Worm (Caenorhabditis elegans) whole organism, L1 larva: ENCODE data around the gene C07A9.10.

Source experiments
- C16A3.4 ChIP-seq: fragments of 150-350 bp; optimal IDR thresholded peaks from 2 replicates; lab custom pipeline; 2014; ENCODE audit warnings: missing biosample characterization, missing genetic modification characterization
- F16B12.6 ChIP-seq: fragments of 150-350 bp; optimal IDR thresholded peaks from 2 replicates; lab custom pipeline; 2014; ENCODE audit warnings: missing biosample characterization, missing genetic modification characterization
- alr-1 ChIP-seq: fragments of 200-800 bp; sonication (Bioruptor generic); optimal IDR thresholded peaks from 2 replicates; lab custom pipeline; 2018; ENCODE audit warnings: borderline replicate concordance, mild to moderate bottlenecking, missing genetic modification characterization, missing compliant biosample characterization
- aly-2 ChIP-seq: fragments of 150-350 bp; optimal IDR thresholded peaks from 2 replicates; lab custom pipeline; 2014; ENCODE audit warnings: missing biosample characterization, missing genetic modification characterization
- ama-1 ChIP-seq: fragments of 150-350 bp; optimal IDR thresholded peaks from 2 replicates; lab custom pipeline; 2014
- blmp-1 ChIP-seq: fragments of 150-350 bp; optimal IDR thresholded peaks from 2 replicates; lab custom pipeline; 2014; ENCODE audit warnings: missing biosample characterization, missing genetic modification characterization
- ceh-8 ChIP-seq: fragments of 200-800 bp; sonication (Bioruptor generic); optimal IDR thresholded peaks from 2 replicates; lab custom pipeline; 2018; ENCODE audit warnings: mild to moderate bottlenecking, missing genetic modification characterization, moderate library complexity, missing compliant biosample characterization
- ceh-82 ChIP-seq, 3 experiments: fragments of 150-350 bp in 1 of 3; sonication (generic microtip) in 2 of 3; optimal IDR thresholded peaks; 2 replicates each; lab custom pipeline; 2014 to 2017; ENCODE audit warnings: missing biosample characterization in 3 of 3, missing genetic modification characterization in 3 of 3
- ceh-88 ChIP-seq: fragments of 200-800 bp; sonication (Bioruptor generic); IDR thresholded peaks from 2 replicates; pipeline ENCODE4 v1.3.6; 2022; ENCODE audit warnings: missing genetic modification characterization, missing compliant biosample characterization
- ceh-90 ChIP-seq: sonication (generic microtip); optimal IDR thresholded peaks from 2 replicates; lab custom pipeline; 2016; ENCODE audit warnings: missing genetic modification characterization, missing compliant biosample characterization
- dpl-1 ChIP-seq, 3 experiments: fragments of 150-350 bp in 2 of 3; sonication (generic microtip) in 1 of 3; optimal IDR thresholded peaks; 2 replicates each; lab custom pipeline; 2014 to 2017; ENCODE audit warnings: missing biosample characterization in 3 of 3, missing genetic modification characterization in 3 of 3, missing genetic modification reagents in 3 of 3
- dsc-1 ChIP-seq: sonication (generic microtip); optimal IDR thresholded peaks from 2 replicates; lab custom pipeline; 2016; ENCODE audit warnings: mild to moderate bottlenecking, missing genetic modification characterization, missing compliant biosample characterization
- efl-1 ChIP-seq, 4 experiments: fragments of 150-350 bp; optimal IDR thresholded peaks in 3 of 4; peaks in 1 of 4; 1 replicate in 1 of 4; 2 replicates in 3 of 4; lab custom pipeline; 2014; ENCODE audit warnings: missing biosample characterization in 2 of 4, missing genetic modification characterization in 2 of 4, missing genetic modification reagents in 2 of 4
- elt-2 ChIP-seq: sonication (generic microtip); optimal IDR thresholded peaks from 2 replicates; lab custom pipeline; 2016; ENCODE audit warnings: missing genetic modification characterization, mild to moderate bottlenecking, inconsistent platforms, missing compliant biosample characterization, missing genetic modification reagents
- ets-5 ChIP-seq: fragments of 200-800 bp; sonication (Bioruptor generic); IDR thresholded peaks from 2 replicates; pipeline ENCODE4 v1.3.6; 2022; ENCODE audit warnings: missing genetic modification characterization, missing compliant biosample characterization
- fkh-10 ChIP-seq: sonication (generic microtip); optimal IDR thresholded peaks from 2 replicates; lab custom pipeline; 2017; ENCODE audit warnings: missing biosample characterization, missing genetic modification reagents, missing genetic modification characterization
- fkh-4 ChIP-seq: sonication (generic microtip); optimal IDR thresholded peaks from 2 replicates; lab custom pipeline; 2016; ENCODE audit warnings: missing compliant biosample characterization, missing genetic modification characterization, borderline replicate concordance
- fkh-8 ChIP-seq: sonication (generic microtip); optimal IDR thresholded peaks from 2 replicates; lab custom pipeline; 2016; ENCODE audit warnings: mild to moderate bottlenecking, missing genetic modification characterization, missing compliant biosample characterization
- fos-1 ChIP-seq: fragments of 150-350 bp; optimal IDR thresholded peaks from 2 replicates; lab custom pipeline; 2014; ENCODE audit warnings: missing biosample characterization, missing genetic modification characterization
- grh-1 ChIP-seq: fragments of 200-800 bp; sonication (Bioruptor generic); IDR thresholded peaks from 2 replicates; pipeline ENCODE4 v1.3.6; 2022; ENCODE audit warnings: missing genetic modification reagents, missing genetic modification characterization, missing compliant biosample characterization
- hlh-4 ChIP-seq: sonication (generic microtip); optimal IDR thresholded peaks from 2 replicates; lab custom pipeline; 2016; ENCODE audit warnings: mild to moderate bottlenecking, missing genetic modification characterization, missing compliant biosample characterization
- hpl-2 ChIP-seq: fragments of 150-350 bp; optimal IDR thresholded peaks from 2 replicates; lab custom pipeline; 2014; ENCODE audit warnings: missing biosample characterization, missing genetic modification reagents, missing genetic modification characterization
- irx-1 ChIP-seq: sonication (generic microtip); optimal IDR thresholded peaks from 2 replicates; lab custom pipeline; 2016; ENCODE audit warnings: missing genetic modification characterization, missing compliant biosample characterization
- isw-1 ChIP-seq: fragments of 200-800 bp; sonication (Bioruptor generic); IDR thresholded peaks from 2 replicates; pipeline ENCODE4 v1.3.6; 2022; ENCODE audit warnings: missing genetic modification characterization, missing compliant biosample characterization
- lin-15B ChIP-seq: fragments of 150-350 bp; sonication (generic microtip); optimal IDR thresholded peaks from 3 replicates; lab custom pipeline; 2014; ENCODE audit warnings: missing biosample characterization, missing genetic modification characterization
- lin-39 ChIP-seq: fragments of 150-350 bp; optimal IDR thresholded peaks from 2 replicates; lab custom pipeline; 2014; ENCODE audit warnings: missing biosample characterization, missing genetic modification reagents, missing genetic modification characterization
- lsy-2 ChIP-seq, 2 experiments: fragments of 150-350 bp; optimal IDR thresholded peaks; 2 replicates each; lab custom pipeline; 2014; ENCODE audit warnings: missing biosample characterization in 2 of 2, missing genetic modification characterization in 2 of 2
- mdl-1 ChIP-seq, 2 experiments: fragments of 150-350 bp; optimal IDR thresholded peaks; 2 replicates each; lab custom pipeline; 2014 to 2017; ENCODE audit warnings: missing biosample characterization in 2 of 2, missing genetic modification characterization in 2 of 2, inconsistent platforms in 1 of 2
- nhr-11 ChIP-seq: fragments of 150-350 bp; optimal IDR thresholded peaks from 2 replicates; lab custom pipeline; 2014; ENCODE audit warnings: missing biosample characterization, missing genetic modification characterization
- nhr-19 ChIP-seq: fragments of 200-800 bp; sonication (Bioruptor generic); conservative IDR thresholded peaks from 2 replicates; pipeline ENCODE4 v1.3.6; 2022; ENCODE audit warnings: missing genetic modification characterization, missing compliant biosample characterization
- nhr-20 ChIP-seq: sonication (generic microtip); optimal IDR thresholded peaks from 2 replicates; lab custom pipeline; 2016; ENCODE audit warnings: mild to moderate bottlenecking, missing genetic modification characterization, missing compliant biosample characterization
- nhr-71 ChIP-seq: sonication (generic microtip); optimal IDR thresholded peaks from 2 replicates; lab custom pipeline; 2016; ENCODE audit warnings: mild to moderate bottlenecking, missing genetic modification characterization, moderate library complexity, missing compliant biosample characterization
- nhr-77 ChIP-seq: fragments of 150-350 bp; optimal IDR thresholded peaks from 2 replicates; lab custom pipeline; 2014; ENCODE audit warnings: missing biosample characterization, missing genetic modification characterization
- pax-3 ChIP-seq: fragments of 200-800 bp; sonication (Bioruptor generic); optimal IDR thresholded peaks from 2 replicates; lab custom pipeline; 2018; ENCODE audit warnings: mild to moderate bottlenecking, missing genetic modification characterization, moderate library complexity, missing compliant biosample characterization
- pqm-1 ChIP-seq: sonication (generic microtip); optimal IDR thresholded peaks from 3 replicates; lab custom pipeline; 2017; ENCODE audit warnings: missing biosample characterization, missing genetic modification characterization
- rnt-1 ChIP-seq: sonication (generic microtip); optimal IDR thresholded peaks from 2 replicates; lab custom pipeline; 2016; ENCODE audit warnings: mild to moderate bottlenecking, missing genetic modification characterization, moderate library complexity, missing compliant biosample characterization
- sup-37 ChIP-seq: fragments of 200-800 bp; sonication (Bioruptor generic); optimal IDR thresholded peaks from 2 replicates; lab custom pipeline; 2018; ENCODE audit warnings: mild to moderate bottlenecking, missing genetic modification characterization, missing compliant biosample characterization
- unc-30 ChIP-seq: sonication (generic microtip); optimal IDR thresholded peaks from 2 replicates; lab custom pipeline; 2017; ENCODE audit warnings: missing biosample characterization, missing genetic modification characterization
- unc-86 ChIP-seq: sonication (generic microtip); optimal IDR thresholded peaks from 2 replicates; lab custom pipeline; 2016; ENCODE audit warnings: missing genetic modification characterization, missing compliant biosample characterization
- vab-15 ChIP-seq: sonication (generic microtip); optimal IDR thresholded peaks from 2 replicates; lab custom pipeline; 2017; ENCODE audit warnings: missing genotype, mild to moderate bottlenecking, missing genetic modification characterization, missing compliant biosample characterization
- zip-4 ChIP-seq: fragments of 200-800 bp; sonication (Bioruptor generic); optimal IDR thresholded peaks from 2 replicates; lab custom pipeline; 2018; ENCODE audit warnings: mild to moderate bottlenecking, missing genetic modification characterization, moderate library complexity, missing compliant biosample characterization
- ztf-11 ChIP-seq, 2 experiments: sonication (generic microtip); optimal IDR thresholded peaks; 2 replicates each; lab custom pipeline; 2016 to 2017; ENCODE audit warnings: missing genetic modification characterization in 2 of 2, missing biosample characterization in 1 of 2, missing compliant biosample characterization in 1 of 2
- ztf-4 ChIP-seq: fragments of 150-350 bp; optimal IDR thresholded peaks from 2 replicates; lab custom pipeline; 2014; ENCODE audit warnings: missing biosample characterization, missing genetic modification characterization

Gene C07A9.10

ce11 chrIII:9717243-9717642, 31.4 kb upstream of the C07A9.10 start (continued):
- TF ChIP-seq hlh-4 (tag; lab: Kevin White, UChicago) (no peak), ztf-4 (tag; lab: Kevin White, UChicago) (peak; percentile 24), aly-2 (tag; lab: Kevin White, UChicago) (peak; percentile 77), nhr-77 (tag; lab: Kevin White, UChicago) (peak; percentile 40), rnt-1 (tag; lab: Kevin White, UChicago) (peak; percentile 90), isw-1 (GFP tag; lab: Robert Waterston, UW) (no peak), nhr-20 (tag; lab: Kevin White, UChicago) (peak; percentile 80), F16B12.6 (tag; lab: Kevin White, UChicago) (peak; percentile 18), irx-1 (tag; lab: Kevin White, UChicago) (peak; percentile 71), ztf-11 (tag; optimal IDR thresholded peaks at IDR 0.05; lab: Kevin White, UChicago) (peak in 1 of 2 experiments; percentile 37), unc-30 (tag; lab: Kevin White, UChicago) (no peak), ceh-8 (peak; percentile 8), ets-5 (GFP tag; lab: Robert Waterston, UW) (no peak), lin-15B (tag; lab: Kevin White, UChicago) (peak; percentile 35), sup-37 (GFP tag; lab: Kevin White, UChicago) (peak; percentile 55), fkh-4 (no peak), fkh-8 (tag; lab: Kevin White, UChicago) (no peak), vab-15 (tag; lab: Kevin White, UChicago) (no peak), mdl-1 (tag; optimal IDR thresholded peaks at IDR 0.05; lab: Kevin White, UChicago) (peak in 1 of 2 experiments; percentile 54), nhr-71 (tag; lab: Kevin White, UChicago) (peak; percentile 89), elt-2 (tag; lab: Kevin White, UChicago) (peak; percentile 91), ceh-88 (GFP tag; lab: Robert Waterston, UW) (peak; percentile 62; the same call in 1 of the 2 replicates), fos-1 (tag; lab: Kevin White, UChicago) (peak; percentile 44), ceh-82 (tag; optimal IDR thresholded peaks at IDR 0.05; lab: Kevin White, UChicago) (peak; percentile 43 to 56 (median 48)), ceh-90 (tag; lab: Kevin White, UChicago) (peak; percentile 20), unc-86 (tag; lab: Kevin White, UChicago) (peak; percentile 32), hpl-2 (GFP tag; lab: Kevin White, UChicago) (peak; percentile 34), dsc-1 (tag; lab: Kevin White, UChicago) (peak; percentile 81), dpl-1 (GFP tag; optimal IDR thresholded peaks at IDR 0.05; lab: Kevin White, UChicago) (peak; percentile 7 to 46 (median 25)), grh-1 (peak; percentile 62), alr-1 (tag; lab: Kevin White, UChicago) (no peak), pax-3 (tag; lab: Kevin White, UChicago) (peak; percentile 50), ama-1 (lab: Kevin White, UChicago) (peak; percentile 91)

- TF ChIP-seq hpl-2 (GFP tag; lab: Kevin White, UChicago): no peak
- peak; percentile 29 for TF ChIP-seq nhr-71 (tag; lab: Kevin White, UChicago)
- no peak for TF ChIP-seq pqm-1 (tag; lab: Kevin White, UChicago)
- no peak for TF ChIP-seq nhr-19 (GFP tag; lab: Robert Waterston, UW)
- peak; percentile 50 for TF ChIP-seq elt-2 (tag; lab: Kevin White, UChicago)
Observed at ce11 chrIII:9714731-9715130, 28.9 kb upstream of the C07A9.10 start.

ce11 chrIII:9713862-9714261, 28.0 kb upstream of the C07A9.10 start, which contains the start of gene ncx-6:
Gene ncx-6, minus strand, starts transcription at chrIII:9713949.
- peak; percentile 34 for TF ChIP-seq elt-2 (tag; lab: Kevin White, UChicago)
- TF ChIP-seq fkh-10 (GFP tag; lab: Kevin White, UChicago): no peak

ce11 chrIII:9713182-9713581, 27.3 kb upstream of the C07A9.10 start:
- TF ChIP-seq unc-30 (tag; lab: Kevin White, UChicago) (no peak), fkh-10 (GFP tag; lab: Kevin White, UChicago) (no peak), lsy-2 (tag; optimal IDR thresholded peaks at IDR 0.05; lab: Kevin White, UChicago) (no peak), zip-4 (no peak), alr-1 (tag; lab: Kevin White, UChicago) (no peak), C16A3.4 (tag; lab: Kevin White, UChicago) (no peak), lin-39 (tag; lab: Kevin White, UChicago) (no peak), blmp-1 (no peak), lin-15B (tag; lab: Kevin White, UChicago) (no peak), nhr-71 (tag; lab: Kevin White, UChicago) (no peak), efl-1 (optimal IDR thresholded peaks at IDR 0.05; lab: Kevin White, UChicago) (no peak), efl-1 (GFP tag; optimal IDR thresholded peaks at IDR 0.05 in 1 of 2; lab: Kevin White, UChicago) (no peak), dsc-1 (tag; lab: Kevin White, UChicago) (no peak), ceh-88 (GFP tag; lab: Robert Waterston, UW) (no peak), nhr-11 (tag; lab: Kevin White, UChicago) (no peak)
